Fruit fly (Drosophila melanogaster) whole organism, embryonic: ENCODE measurements around the gene Ide.
A peak's percentile ranks its signal among the peaks of the same experiment; 100 is the strongest.

Source experiments
- Abd-B ChIP-seq: fragments of 200-800 bp; sonication (Bioruptor generic); optimal IDR thresholded peaks from 2 replicates; lab custom pipeline; 2018; ENCODE audit warnings: missing biosample characterization, mild to moderate bottlenecking, missing genetic modification characterization, moderate library complexity
- Antp ChIP-seq: fragments of 200-800 bp; sonication (Bioruptor generic); optimal IDR thresholded peaks from 3 replicates; lab custom pipeline; 2016; ENCODE audit warnings: missing biosample characterization, missing genetic modification characterization
- Awh ChIP-seq: fragments of 200-800 bp; sonication (Bioruptor generic); IDR thresholded peaks from 2 replicates; pipeline ENCODE4, ENCODE4 v1.3.6; 2022; ENCODE audit warnings: missing biosample characterization, missing genetic modification characterization
- Bdp1 ChIP-seq: fragments of 200-800 bp; sonication (Bioruptor generic); optimal IDR thresholded peaks from 3 replicates; lab custom pipeline; 2016; ENCODE audit warnings: missing biosample characterization, missing genetic modification characterization
- CG10431 ChIP-seq: fragments of 200-800 bp; sonication (Bioruptor generic); optimal IDR thresholded peaks from 3 replicates; lab custom pipeline; 2018; ENCODE audit warnings: missing biosample characterization, mild to moderate bottlenecking, missing genetic modification characterization
- CG11398 ChIP-seq: fragments of 200-800 bp; sonication (Bioruptor generic); optimal IDR thresholded peaks from 2 replicates; lab custom pipeline; 2016; ENCODE audit warnings: missing biosample characterization, missing genetic modification characterization
- CG11695 ChIP-seq: fragments of 200-800 bp; sonication (Bioruptor generic); IDR thresholded peaks from 3 replicates; pipeline ENCODE4 v1.3.6; 2022; ENCODE audit warnings: missing biosample characterization, missing genetic modification characterization
- CG12071 ChIP-seq: fragments of 200-800 bp; sonication (Bioruptor generic); optimal IDR thresholded peaks from 3 replicates; lab custom pipeline; 2018; ENCODE audit warnings: missing biosample characterization, mild to moderate bottlenecking, missing genetic modification characterization
- CG12155 ChIP-seq: fragments of 200-800 bp; sonication (Bioruptor generic); optimal IDR thresholded peaks from 3 replicates; lab custom pipeline; 2016; ENCODE audit warnings: missing biosample characterization, missing genetic modification characterization
- CG14050 ChIP-seq: fragments of 200-800 bp; sonication (Bioruptor generic); IDR thresholded peaks from 3 replicates; pipeline ENCODE4 v1.3.6; 2022; ENCODE audit warnings: missing biosample characterization, missing genetic modification characterization
- CG14441 ChIP-seq: fragments of 200-800 bp; sonication (Bioruptor generic); IDR thresholded peaks from 2 replicates; pipeline ENCODE4 v1.3.6; 2022; ENCODE audit warnings: missing biosample characterization, missing genetic modification characterization
- CG15073 ChIP-seq: fragments of 200-800 bp; sonication (Bioruptor generic); optimal IDR thresholded peaks from 2 replicates; lab custom pipeline; 2016; ENCODE audit warnings: missing biosample characterization, missing genetic modification characterization
- CG1529 ChIP-seq: fragments of 200-800 bp; sonication (Bioruptor generic); optimal IDR thresholded peaks from 3 replicates; lab custom pipeline; 2018; ENCODE audit warnings: missing biosample characterization, missing genetic modification characterization
- CG16815 ChIP-seq: fragments of 200-800 bp; sonication (Bioruptor generic); optimal IDR thresholded peaks from 3 replicates; lab custom pipeline; 2017; ENCODE audit warnings: missing biosample characterization, mild to moderate bottlenecking, missing genetic modification characterization
- CG17612 ChIP-seq: fragments of 200-800 bp; sonication (Bioruptor generic); IDR thresholded peaks from 2 replicates; pipeline ENCODE4 v1.3.6; 2022; ENCODE audit warnings: missing biosample characterization, missing genetic modification characterization
- CG2129 ChIP-seq: fragments of 200-800 bp; sonication (Bioruptor generic); IDR thresholded peaks from 2 replicates; pipeline ENCODE4 v1.3.6; 2022; ENCODE audit warnings: missing biosample characterization, missing genetic modification characterization; ENCODE audit not compliant: partially characterized antibody
- CG34376 ChIP-seq: fragments of 200-800 bp; sonication (Bioruptor generic); optimal IDR thresholded peaks from 2 replicates; lab custom pipeline; 2018; ENCODE audit warnings: missing biosample characterization, mild to moderate bottlenecking, missing genetic modification characterization
- CG34422 ChIP-seq: fragments of 200-800 bp; sonication (Bioruptor generic); IDR thresholded peaks from 3 replicates; pipeline ENCODE4 v1.3.6; 2022; ENCODE audit warnings: missing biosample characterization, missing genetic modification characterization
- CG4328 ChIP-seq: fragments of 200-800 bp; sonication (Bioruptor generic); optimal IDR thresholded peaks from 3 replicates; lab custom pipeline; 2017; ENCODE audit warnings: missing biosample characterization, missing genetic modification reagents, missing genetic modification characterization
- CG6683 ChIP-seq: fragments of 200-800 bp; sonication (Bioruptor generic); optimal IDR thresholded peaks from 2 replicates; lab custom pipeline; 2017; ENCODE audit warnings: missing biosample characterization, mild to moderate bottlenecking, missing genetic modification characterization, missing genetic modification reagents
- CG8281 ChIP-seq: fragments of 200-800 bp; sonication (Bioruptor generic); optimal IDR thresholded peaks from 2 replicates; lab custom pipeline; 2018; ENCODE audit warnings: missing biosample characterization, mild to moderate bottlenecking, missing genetic modification characterization, moderate library complexity
- CG9437 ChIP-seq: fragments of 200-800 bp; sonication (Bioruptor generic); optimal IDR thresholded peaks from 2 replicates; lab custom pipeline; 2018; ENCODE audit warnings: missing biosample characterization, mild to moderate bottlenecking, missing genetic modification characterization
- CG9609 ChIP-seq: fragments of 200-800 bp; sonication (Bioruptor generic); optimal IDR thresholded peaks from 3 replicates; lab custom pipeline; 2016; ENCODE audit warnings: missing biosample characterization, missing genetic modification characterization
- Camta ChIP-seq: fragments of 200-800 bp; sonication (Bioruptor generic); optimal IDR thresholded peaks from 2 replicates; lab custom pipeline; 2016; ENCODE audit warnings: missing biosample characterization, missing genetic modification characterization
- Drgx ChIP-seq: fragments of 200-800 bp; sonication (Bioruptor generic); IDR thresholded peaks from 2 replicates; pipeline ENCODE4 v1.3.6; 2022; ENCODE audit warnings: missing biosample characterization, missing genetic modification characterization
- HmgD ChIP-seq: fragments of 200-800 bp; sonication (Bioruptor generic); optimal IDR thresholded peaks from 3 replicates; lab custom pipeline; 2016; ENCODE audit warnings: missing biosample characterization, missing genetic modification characterization
- Hsf ChIP-seq: fragments of 200-800 bp; sonication (Bioruptor generic); optimal IDR thresholded peaks from 3 replicates; lab custom pipeline; 2016; ENCODE audit warnings: missing biosample characterization, missing genetic modification characterization
- Neu2 ChIP-seq: fragments of 200-800 bp; sonication (Bioruptor generic); optimal IDR thresholded peaks from 3 replicates; lab custom pipeline; 2016; ENCODE audit warnings: missing biosample characterization, missing genetic modification characterization, borderline replicate concordance
- Oli ChIP-seq: fragments of 200-800 bp; sonication (Bioruptor generic); optimal IDR thresholded peaks from 2 replicates; lab custom pipeline; 2018; ENCODE audit warnings: missing biosample characterization, mild to moderate bottlenecking, missing genetic modification characterization, moderate library complexity
- Poxn ChIP-seq: fragments of 200-800 bp; sonication (Bioruptor generic); IDR thresholded peaks from 2 replicates; pipeline ENCODE4 v1.3.6; 2022; ENCODE audit warnings: missing biosample characterization, missing genetic modification characterization
- ara ChIP-seq: fragments of 200-800 bp; sonication (Bioruptor generic); IDR thresholded peaks from 2 replicates; pipeline ENCODE4 v1.3.6; 2022; ENCODE audit warnings: missing biosample characterization, missing genetic modification characterization
- bab2 ChIP-seq: fragments of 200-800 bp; sonication (Bioruptor generic); optimal IDR thresholded peaks from 2 replicates; lab custom pipeline; 2016; ENCODE audit warnings: missing biosample characterization, missing genetic modification characterization
- bbx ChIP-seq: fragments of 200-800 bp; sonication (Bioruptor generic); IDR thresholded peaks from 2 replicates; pipeline ENCODE4 v1.3.6; 2022; ENCODE audit warnings: missing biosample characterization, missing genetic modification characterization; ENCODE audit not compliant: partially characterized antibody
- chn ChIP-seq: fragments of 200-800 bp; sonication (Bioruptor generic); optimal IDR thresholded peaks from 2 replicates; lab custom pipeline; 2016; ENCODE audit warnings: missing biosample characterization, missing genetic modification characterization
- disco-r ChIP-seq: fragments of 200-800 bp; sonication (Bioruptor generic); optimal IDR thresholded peaks from 2 replicates; lab custom pipeline; 2016; ENCODE audit warnings: missing biosample characterization, missing genetic modification characterization
- dmrt99B ChIP-seq: fragments of 200-800 bp; sonication (Bioruptor generic); optimal IDR thresholded peaks from 2 replicates; lab custom pipeline; 2018; ENCODE audit warnings: missing biosample characterization, mild to moderate bottlenecking, missing genetic modification characterization, moderate library complexity
- esg ChIP-seq: fragments of 200-800 bp; sonication (Bioruptor generic); conservative IDR thresholded peaks from 2 replicates; pipeline ENCODE4 v1.3.6; 2022; ENCODE audit warnings: missing biosample characterization, missing genetic modification characterization
- fd102C ChIP-seq: fragments of 200-800 bp; sonication (Bioruptor generic); optimal IDR thresholded peaks from 2 replicates; lab custom pipeline; 2018; ENCODE audit warnings: missing biosample characterization, mild to moderate bottlenecking, missing genetic modification characterization, moderate library complexity
- gro ChIP-seq: fragments of 200-800 bp; sonication (Bioruptor generic); optimal IDR thresholded peaks from 2 replicates; lab custom pipeline; 2016; ENCODE audit warnings: missing biosample characterization, missing genetic modification characterization
- inv ChIP-seq: fragments of 200-800 bp; sonication (Bioruptor generic); IDR thresholded peaks from 2 replicates; pipeline ENCODE4 v1.3.6; 2022; ENCODE audit warnings: missing biosample characterization, missing genetic modification characterization; ENCODE audit not compliant: partially characterized antibody
- kni ChIP-seq: fragments of 200-800 bp; sonication (Bioruptor generic); optimal IDR thresholded peaks from 3 replicates; lab custom pipeline; 2017; ENCODE audit warnings: mild to moderate bottlenecking, missing biosample characterization, missing genetic modification reagents, missing genetic modification characterization
- lbe ChIP-seq: fragments of 200-800 bp; sonication (Bioruptor generic); optimal IDR thresholded peaks from 2 replicates; lab custom pipeline; 2016; ENCODE audit warnings: missing biosample characterization, mild to moderate bottlenecking, missing genetic modification characterization
- lilli ChIP-seq: fragments of 200-800 bp; sonication (Bioruptor generic); optimal IDR thresholded peaks from 3 replicates; lab custom pipeline; 2016; ENCODE audit warnings: missing biosample characterization, missing genetic modification characterization
- pb ChIP-seq: fragments of 200-800 bp; sonication (Bioruptor generic); optimal IDR thresholded peaks from 3 replicates; lab custom pipeline; 2016; ENCODE audit warnings: missing biosample characterization, missing genetic modification characterization
- pnt ChIP-seq: fragments of 200-800 bp; sonication (Bioruptor generic); optimal IDR thresholded peaks from 3 replicates; lab custom pipeline; 2016; ENCODE audit warnings: missing biosample characterization, missing genetic modification characterization
- prd ChIP-seq, 3 experiments: fragments of >200 bp in 2 of 3; fragments of 200-800 bp in 1 of 3; sonication (Bioruptor generic) in 1 of 3; optimal IDR thresholded peaks in 2 of 3; IDR thresholded peaks in 1 of 3; 2 replicates in 2 of 3; 3 replicates in 1 of 3; pipeline versions ENCODE4 v1.3.6 to Lab custom; 2017 to 2022; ENCODE audit warnings: missing biosample characterization in 1 of 3, missing genetic modification characterization in 1 of 3
- salm ChIP-seq: fragments of 200-800 bp; sonication (Bioruptor generic); optimal IDR thresholded peaks from 2 replicates; lab custom pipeline; 2018; ENCODE audit warnings: missing biosample characterization, mild to moderate bottlenecking, missing genetic modification characterization
- tgo ChIP-seq: fragments of 200-800 bp; sonication (Bioruptor generic); IDR thresholded peaks from 3 replicates; pipeline ENCODE4 v1.3.6; 2022; ENCODE audit warnings: missing biosample characterization, missing genetic modification characterization
- z ChIP-seq: fragments of 200-800 bp; sonication (Bioruptor generic); IDR thresholded peaks from 3 replicates; pipeline ENCODE4 v1.3.6; 2022; ENCODE audit warnings: missing biosample characterization, missing genetic modification characterization

The Ide gene

dm6 chr3L:20401026-20401912, 25.6 kb upstream of the Ide start, which contains the start of gene trbl (continued):
- no peak for TF ChIP-seq CG9609 (GFP tag; lab: Kevin White, UChicago)
- TF ChIP-seq tgo (GFP tag; lab: Robert Waterston, UW) = no peak; the same call in 2 of the 3 replicates
- TF ChIP-seq CG14441 (GFP tag; lab: Robert Waterston, UW) = no peak
- TF ChIP-seq Abd-B (GFP tag; lab: Kevin White, UChicago) = no peak
- peak; percentile 58 for TF ChIP-seq HmgD
- TF ChIP-seq esg = no peak
- peak; percentile 49 for TF ChIP-seq ara (GFP tag; lab: Robert Waterston, UW)
- no peak for TF ChIP-seq pb (GFP tag; lab: Kevin White, UChicago)
- no peak for TF ChIP-seq Oli (tag; lab: Kevin White, UChicago)
- TF ChIP-seq Drgx = no peak
- TF ChIP-seq CG16815 (GFP tag; lab: Kevin White, UChicago) = no peak
- TF ChIP-seq lbe (GFP tag; lab: Kevin White, UChicago) = peak; percentile 10
- peak; percentile 8 for TF ChIP-seq lilli (GFP tag; lab: Kevin White, UChicago)
- TF ChIP-seq inv (GFP tag; lab: Robert Waterston, UW) = no peak
- no peak for TF ChIP-seq prd (optimal IDR thresholded peaks at IDR 0.05; lab: Kevin White, UChicago)
- no peak for TF ChIP-seq prd (GFP tag; IDR thresholded peaks at IDR 0.05; lab: Robert Waterston, UW)
- no peak for TF ChIP-seq CG14050 (GFP tag; lab: Robert Waterston, UW)
- no peak for TF ChIP-seq CG1529
- TF ChIP-seq CG10431 = peak; percentile 56
- TF ChIP-seq CG12071 (GFP tag; lab: Kevin White, UChicago) = peak; percentile 58
- peak; percentile 17 for TF ChIP-seq CG11398 (GFP tag; lab: Kevin White, UChicago)
- TF ChIP-seq CG6683 (GFP tag; lab: Kevin White, UChicago) = no peak
- TF ChIP-seq fd102C (GFP tag; lab: Kevin White, UChicago) = peak; percentile 26
- no peak for TF ChIP-seq Camta
- peak; percentile 92 for TF ChIP-seq CG15073 (GFP tag; lab: Kevin White, UChicago)
- TF ChIP-seq CG2129 (GFP tag; lab: Robert Waterston, UW) = no peak
- no peak for TF ChIP-seq CG8281 (tag; lab: Kevin White, UChicago)
- no peak for TF ChIP-seq Antp (GFP tag; lab: Kevin White, UChicago)
- peak; percentile 47 for TF ChIP-seq CG9437 (GFP tag; lab: Kevin White, UChicago)
- TF ChIP-seq CG12155 = no peak
- TF ChIP-seq CG34422 (GFP tag; lab: Robert Waterston, UW) = no peak
- TF ChIP-seq pnt (GFP tag; lab: Kevin White, UChicago) = no peak
- no peak for TF ChIP-seq disco-r (GFP tag; lab: Kevin White, UChicago)
- no peak for TF ChIP-seq Poxn (GFP tag; lab: Robert Waterston, UW)
- TF ChIP-seq bbx = peak; percentile 96
- no peak for TF ChIP-seq CG11695
- peak; percentile 23 for TF ChIP-seq dmrt99B
- no peak for TF ChIP-seq bab2 (GFP tag; lab: Kevin White, UChicago)
- peak; percentile 62; the same call in 1 of the 3 replicates for TF ChIP-seq z (GFP tag; lab: Robert Waterston, UW)
- TF ChIP-seq CG17612 (GFP tag; lab: Robert Waterston, UW) = no peak
- TF ChIP-seq Neu2 (GFP tag; lab: Kevin White, UChicago) = no peak
- no peak for TF ChIP-seq Awh
- TF ChIP-seq kni (GFP tag; lab: Kevin White, UChicago) = peak; percentile 81
- peak; percentile 68 for TF ChIP-seq CG34376 (GFP tag; lab: Kevin White, UChicago)
- no peak for TF ChIP-seq chn (GFP tag; lab: Kevin White, UChicago)
- no peak for TF ChIP-seq Bdp1 (GFP tag; lab: Kevin White, UChicago)
- TF ChIP-seq salm (tag; lab: Kevin White, UChicago) = peak; percentile 57
- no peak for TF ChIP-seq Hsf (GFP tag; lab: Kevin White, UChicago)
- TF ChIP-seq gro = no peak
- TF ChIP-seq CG4328 (GFP tag; lab: Kevin White, UChicago) = no peak
